Worm (Caenorhabditis elegans) whole organism, young adult: ENCODE results near the gene aex-4.
A peak's percentile ranks its signal among the peaks of the same experiment; 100 is the strongest.

Source experiments
- B0019.2 ChIP-seq: fragments of 200-800 bp; sonication (Bioruptor generic); conservative IDR thresholded peaks from 2 replicates; pipeline ENCODE4 v1.3.6; 2022; ENCODE audit warnings: missing genetic modification reagents, missing genetic modification characterization, missing compliant biosample characterization
- C06A6.2 ChIP-seq: fragments of 200-800 bp; sonication (Bioruptor generic); conservative IDR thresholded peaks from 2 replicates; pipeline ENCODE4 v1.3.6; 2022; ENCODE audit warnings: missing genetic modification characterization, missing compliant biosample characterization
- F10E7.11 ChIP-seq: sonication (generic microtip); optimal IDR thresholded peaks from 2 replicates; lab custom pipeline; 2017; ENCODE audit warnings: mild to moderate bottlenecking, missing genetic modification characterization, moderate library complexity, missing compliant biosample characterization
- F33H1.4 ChIP-seq: fragments of 200-800 bp; sonication (Bioruptor generic); IDR thresholded peaks from 2 replicates; pipeline ENCODE4 v1.3.6; 2022; ENCODE audit warnings: missing genetic modification reagents, missing genetic modification characterization, missing compliant biosample characterization
- K11D2.4 ChIP-seq: fragments of 200-800 bp; sonication (Bioruptor generic); IDR thresholded peaks from 2 replicates; pipeline ENCODE4 v1.3.6; 2022; ENCODE audit warnings: missing genetic modification reagents, missing genetic modification characterization, missing compliant biosample characterization
- K12H6.12 ChIP-seq: fragments of 200-800 bp; sonication (Bioruptor generic); optimal IDR thresholded peaks from 2 replicates; lab custom pipeline; 2018; ENCODE audit warnings: mild to moderate bottlenecking, missing genetic modification characterization, missing compliant biosample characterization
- T07F8.4 ChIP-seq: sonication (generic microtip); optimal IDR thresholded peaks from 2 replicates; lab custom pipeline; 2016; ENCODE audit warnings: mild to moderate bottlenecking, missing genetic modification characterization, moderate library complexity, missing compliant biosample characterization
- T26A5.8 ChIP-seq: sonication (generic microtip); optimal IDR thresholded peaks from 2 replicates; lab custom pipeline; 2016; ENCODE audit warnings: missing genetic modification characterization, missing compliant biosample characterization
- Y53F4B.3 ChIP-seq: fragments of 200-800 bp; sonication (Bioruptor generic); IDR thresholded peaks from 2 replicates; pipeline ENCODE4 v1.3.6; 2022; ENCODE audit warnings: missing genetic modification reagents, missing genetic modification characterization, missing compliant biosample characterization
- Y79H2A.3 ChIP-seq: fragments of 200-800 bp; sonication (Bioruptor generic); conservative IDR thresholded peaks from 2 replicates; pipeline ENCODE4 v1.3.6; 2022; ENCODE audit warnings: missing genetic modification reagents, missing genetic modification characterization, missing compliant biosample characterization
- ama-1 ChIP-seq, 3 experiments: fragments of 150-350 bp in 1 of 3; sonication (generic microtip) in 2 of 3; optimal IDR thresholded peaks; 2 replicates each; lab custom pipeline; 2014 to 2018; ENCODE audit warnings: missing biosample characterization in 2 of 3, missing genetic modification characterization in 2 of 3, missing genetic modification reagents in 2 of 3
- aptf-2 ChIP-seq: fragments of 200-800 bp; sonication (Bioruptor generic); conservative IDR thresholded peaks from 2 replicates; pipeline ENCODE4 v1.3.6; 2022; ENCODE audit warnings: missing genetic modification reagents, missing genetic modification characterization, missing compliant biosample characterization
- athp-1 ChIP-seq: sonication (generic microtip); optimal IDR thresholded peaks from 2 replicates; lab custom pipeline; 2017; ENCODE audit warnings: mild to moderate bottlenecking, missing genetic modification characterization, missing compliant biosample characterization
- attf-3 ChIP-seq: fragments of 200-800 bp; sonication (Bioruptor generic); conservative IDR thresholded peaks from 2 replicates; pipeline ENCODE4 v1.3.6; 2022; ENCODE audit warnings: missing genetic modification reagents, missing genetic modification characterization, missing compliant biosample characterization
- attf-5 ChIP-seq: fragments of 200-800 bp; sonication (Bioruptor generic); optimal IDR thresholded peaks from 2 replicates; lab custom pipeline; 2018; ENCODE audit warnings: mild to moderate bottlenecking, missing genetic modification characterization, missing compliant biosample characterization
- ccch-3 ChIP-seq: fragments of 200-800 bp; sonication (Bioruptor generic); optimal IDR thresholded peaks from 2 replicates; lab custom pipeline; 2018; ENCODE audit warnings: mild to moderate bottlenecking, missing genetic modification characterization, missing compliant biosample characterization
- cebp-1 ChIP-seq, 2 experiments: fragments of 200-800 bp in 1 of 2; sonication (Bioruptor generic) in 1 of 2; sonication (generic microtip) in 1 of 2; IDR thresholded peaks in 1 of 2; optimal IDR thresholded peaks in 1 of 2; 2 replicates each; pipeline versions ENCODE4 v1.3.6 to Lab custom; 2017 to 2022; ENCODE audit warnings: missing compliant biosample characterization in 2 of 2, missing genetic modification characterization in 2 of 2, mild to moderate bottlenecking in 1 of 2, missing genetic modification reagents in 1 of 2, moderate library complexity in 1 of 2
- ceh-27 ChIP-seq: fragments of 200-800 bp; sonication (Bioruptor generic); optimal IDR thresholded peaks from 2 replicates; lab custom pipeline; 2018; ENCODE audit warnings: mild to moderate bottlenecking, missing genetic modification characterization, moderate library complexity, missing compliant biosample characterization
- ceh-58 ChIP-seq: fragments of 200-800 bp; sonication (Bioruptor generic); IDR thresholded peaks from 2 replicates; pipeline ENCODE4 v1.3.6; 2022; ENCODE audit warnings: missing genetic modification characterization, missing compliant biosample characterization
- ceh-91 ChIP-seq: fragments of 200-800 bp; sonication (Bioruptor generic); IDR thresholded peaks from 2 replicates; pipeline ENCODE4 v1.3.6; 2022; ENCODE audit warnings: missing genetic modification reagents, missing genetic modification characterization, missing compliant biosample characterization
- chd-7 ChIP-seq: sonication (generic microtip); optimal IDR thresholded peaks from 2 replicates; lab custom pipeline; 2016; ENCODE audit warnings: mild to moderate bottlenecking, missing genetic modification characterization, moderate library complexity, missing compliant biosample characterization
- die-1 ChIP-seq: sonication (generic microtip); optimal IDR thresholded peaks from 2 replicates; lab custom pipeline; 2016; ENCODE audit warnings: missing genotype, mild to moderate bottlenecking, missing genetic modification characterization, missing compliant biosample characterization
- egrh-3 ChIP-seq: fragments of 200-800 bp; sonication (Bioruptor generic); IDR thresholded peaks from 2 replicates; pipeline ENCODE4 v1.3.6; 2022; ENCODE audit warnings: missing genetic modification reagents, missing genetic modification characterization, missing compliant biosample characterization
- fkh-3 ChIP-seq: sonication (generic microtip); optimal IDR thresholded peaks from 2 replicates; lab custom pipeline; 2016; ENCODE audit warnings: mild to moderate bottlenecking, missing genetic modification characterization, missing compliant biosample characterization
- him-1 ChIP-seq: sonication (generic microtip); optimal IDR thresholded peaks from 2 replicates; lab custom pipeline; 2016; ENCODE audit warnings: missing genotype, missing genetic modification reagents, missing genetic modification characterization, missing compliant biosample characterization
- hlh-26 ChIP-seq: fragments of 200-800 bp; sonication (Bioruptor generic); conservative IDR thresholded peaks from 2 replicates; pipeline ENCODE4 v1.3.6; 2022; ENCODE audit warnings: missing genetic modification reagents, missing genetic modification characterization, missing compliant biosample characterization
- hmg-1.2 ChIP-seq: fragments of 200-800 bp; sonication (Bioruptor generic); IDR thresholded peaks from 2 replicates; pipeline ENCODE4 v1.3.6; 2022; ENCODE audit warnings: missing genetic modification reagents, missing genetic modification characterization, missing compliant biosample characterization
- hmg-20 ChIP-seq: fragments of 200-800 bp; sonication (Bioruptor generic); IDR thresholded peaks from 2 replicates; pipeline ENCODE4 v1.3.6; 2022; ENCODE audit warnings: missing genetic modification reagents, missing genetic modification characterization, missing compliant biosample characterization
- lag-1 ChIP-seq: fragments of 200-800 bp; sonication (Bioruptor generic); IDR thresholded peaks from 2 replicates; pipeline ENCODE4 v1.3.6; 2022; ENCODE audit warnings: missing genetic modification reagents, missing genetic modification characterization, missing compliant biosample characterization
- let-526 ChIP-seq: fragments of 200-800 bp; sonication (Bioruptor generic); IDR thresholded peaks from 2 replicates; pipeline ENCODE4 v1.3.6; 2022; ENCODE audit warnings: missing genetic modification reagents, missing genetic modification characterization, missing compliant biosample characterization
- lin-26 ChIP-seq: fragments of 200-800 bp; sonication (Bioruptor generic); IDR thresholded peaks from 2 replicates; pipeline ENCODE4 v1.3.6; 2022; ENCODE audit warnings: missing genetic modification reagents, missing genetic modification characterization, missing compliant biosample characterization
- lir-1 ChIP-seq: fragments of 200-800 bp; sonication (Bioruptor generic); conservative IDR thresholded peaks from 2 replicates; pipeline ENCODE4 v1.3.6; 2022; ENCODE audit warnings: missing genetic modification reagents, missing genetic modification characterization, missing compliant biosample characterization
- madf-3 ChIP-seq: fragments of 200-800 bp; sonication (Bioruptor generic); IDR thresholded peaks from 2 replicates; pipeline ENCODE4 v1.3.6; 2022; ENCODE audit warnings: missing genetic modification reagents, missing genetic modification characterization, missing compliant biosample characterization
- mcd-1 ChIP-seq: fragments of 200-800 bp; sonication (Bioruptor generic); IDR thresholded peaks from 2 replicates; pipeline ENCODE4 v1.3.6; 2022; ENCODE audit warnings: missing genetic modification reagents, missing genetic modification characterization, missing compliant biosample characterization
- mxl-1 ChIP-seq: sonication (generic microtip); optimal IDR thresholded peaks from 2 replicates; lab custom pipeline; 2016; ENCODE audit warnings: missing genetic modification characterization, missing compliant biosample characterization
- nfyb-1 ChIP-seq: fragments of 200-800 bp; sonication (Bioruptor generic); IDR thresholded peaks from 2 replicates; pipeline ENCODE4 v1.3.6; 2022; ENCODE audit warnings: missing genetic modification reagents, missing genetic modification characterization, missing compliant biosample characterization
- pbrm-1 ChIP-seq: fragments of 200-800 bp; sonication (Bioruptor generic); IDR thresholded peaks from 2 replicates; pipeline ENCODE4 v1.3.6; 2022; ENCODE audit warnings: missing genetic modification reagents, missing genetic modification characterization, missing compliant biosample characterization
- pha-4 ChIP-seq: fragments of 150-350 bp; sonication (generic microtip); optimal IDR thresholded peaks from 2 replicates; lab custom pipeline; 2014; ENCODE audit warnings: missing biosample characterization, missing genetic modification reagents, missing genetic modification characterization
- rpc-1 ChIP-seq, 2 experiments: fragments of 150-350 bp in 1 of 2; sonication (generic microtip) in 1 of 2; optimal IDR thresholded peaks; 2 replicates each; lab custom pipeline; 2014 to 2018; ENCODE audit warnings: missing biosample characterization in 1 of 2, missing genetic modification characterization in 1 of 2, missing genetic modification reagents in 1 of 2, missing genotype in 1 of 2
- sdz-38 ChIP-seq: sonication (generic microtip); optimal IDR thresholded peaks from 2 replicates; lab custom pipeline; 2016; ENCODE audit warnings: missing genotype, missing genetic modification characterization, missing compliant biosample characterization
- snpc-1.3 ChIP-seq: sonication (generic microtip); optimal IDR thresholded peaks from 2 replicates; lab custom pipeline; 2017; ENCODE audit warnings: missing genetic modification characterization, mild to moderate bottlenecking, missing compliant biosample characterization, antibody characterized with exemption, moderate library complexity, missing genotype, missing genetic modification reagents; ENCODE audit not compliant: insufficient read depth
- tbp1 ChIP-seq: fragments of 200-800 bp; sonication (Bioruptor generic); optimal IDR thresholded peaks from 2 replicates; lab custom pipeline; 2018; ENCODE audit warnings: mild to moderate bottlenecking, missing genetic modification characterization, missing compliant biosample characterization
- unc-130 ChIP-seq: sonication (generic microtip); optimal IDR thresholded peaks from 2 replicates; lab custom pipeline; 2016; ENCODE audit warnings: missing genetic modification reagents, missing genetic modification characterization, missing compliant biosample characterization
- zfh-2 ChIP-seq: fragments of 200-800 bp; sonication (Bioruptor generic); conservative IDR thresholded peaks from 2 replicates; pipeline ENCODE4 v1.3.6; 2022; ENCODE audit warnings: missing genetic modification reagents, missing genetic modification characterization, missing compliant biosample characterization
- ztf-26 ChIP-seq: sonication (generic microtip); optimal IDR thresholded peaks from 2 replicates; lab custom pipeline; 2017; ENCODE audit warnings: missing genetic modification characterization, missing compliant biosample characterization
- ztf-28 ChIP-seq: fragments of 200-800 bp; sonication (Bioruptor generic); IDR thresholded peaks from 2 replicates; pipeline ENCODE4 v1.3.6; 2022; ENCODE audit warnings: missing genetic modification reagents, missing genetic modification characterization, missing compliant biosample characterization
- ztf-6 ChIP-seq: fragments of 200-800 bp; sonication (Bioruptor generic); IDR thresholded peaks from 2 replicates; pipeline ENCODE4 v1.3.6; 2022; ENCODE audit warnings: missing genetic modification reagents, missing genetic modification characterization, missing compliant biosample characterization

Gene aex-4

ce11 chrX:3694172-3694571, 34.9 kb upstream of the aex-4 start:
- peak; percentile 30; the same call in 1 of the 2 replicates for TF ChIP-seq mcd-1 (GFP tag; lab: Robert Waterston, UW)
- peak; percentile 40 for TF ChIP-seq tbp1 (GFP tag; lab: Kevin White, UChicago)
- no peak for TF ChIP-seq let-526 (GFP tag; lab: Robert Waterston, UW)
- TF ChIP-seq sdz-38: no peak
- TF ChIP-seq hmg-20 (GFP tag; lab: Robert Waterston, UW): no peak
- TF ChIP-seq die-1: peak; percentile 26
- no peak for TF ChIP-seq C06A6.2
- no peak for TF ChIP-seq ztf-6 (GFP tag; lab: Robert Waterston, UW)
- TF ChIP-seq ama-1 (optimal IDR thresholded peaks at IDR 0.05; lab: Kevin White, UChicago): no peak
- TF ChIP-seq ama-1 (GFP tag; optimal IDR thresholded peaks at IDR 0.05; lab: Kevin White, UChicago): no peak
- no peak for TF ChIP-seq attf-3
- TF ChIP-seq ztf-26: peak; percentile 8
- TF ChIP-seq T26A5.8: no peak
- TF ChIP-seq cebp-1 (GFP tag; IDR thresholded peaks at IDR 0.05; lab: Robert Waterston, UW): 0 out of 2 replicates have a peak, but pooled peaks have one; percentile 15
- peak; percentile 64 for TF ChIP-seq cebp-1 (tag; optimal IDR thresholded peaks at IDR 0.05; lab: Kevin White, UChicago)
- no peak for TF ChIP-seq F33H1.4 (GFP tag; lab: Robert Waterston, UW)
- peak; percentile 92 for TF ChIP-seq lir-1 (GFP tag; lab: Robert Waterston, UW)
- TF ChIP-seq K12H6.12 (tag; lab: Kevin White, UChicago): peak; percentile 59
- peak; percentile 52 for TF ChIP-seq nfyb-1 (GFP tag; lab: Robert Waterston, UW)
- no peak for TF ChIP-seq B0019.2 (GFP tag; lab: Robert Waterston, UW)
- TF ChIP-seq egrh-3: peak; percentile 24; the same call in 1 of the 2 replicates
- TF ChIP-seq hmg-1.2 (GFP tag; lab: Robert Waterston, UW): peak; percentile 59; the same call in 1 of the 2 replicates
- no peak for TF ChIP-seq rpc-1 (optimal IDR thresholded peaks at IDR 0.05; lab: Kevin White, UChicago)
- TF ChIP-seq rpc-1 (tag; optimal IDR thresholded peaks at IDR 0.05; lab: Kevin White, UChicago): no peak
- TF ChIP-seq snpc-1.3 (tag; lab: Kevin White, UChicago): no peak
- TF ChIP-seq unc-130 (GFP tag; lab: Kevin White, UChicago): no peak
- TF ChIP-seq lag-1 (GFP tag; lab: Robert Waterston, UW): no peak
- no peak for TF ChIP-seq F10E7.11 (tag; lab: Kevin White, UChicago)
- TF ChIP-seq attf-5 (GFP tag; lab: Kevin White, UChicago): peak; percentile 49
- TF ChIP-seq pha-4 (tag; lab: Kevin White, UChicago): no peak
- 0 out of 2 replicates have a peak, but pooled peaks have one; percentile 10 for TF ChIP-seq madf-3 (GFP tag; lab: Robert Waterston, UW)
- TF ChIP-seq aptf-2 (GFP tag; lab: Robert Waterston, UW): 0 out of 2 replicates have a peak, but pooled peaks have one; percentile 52
- no peak for TF ChIP-seq T07F8.4 (tag; lab: Kevin White, UChicago)
- TF ChIP-seq him-1 (tag; lab: Kevin White, UChicago): no peak
- TF ChIP-seq ztf-28 (GFP tag; lab: Robert Waterston, UW): no peak
- TF ChIP-seq ceh-27 (GFP tag; lab: Kevin White, UChicago): peak; percentile 60
- TF ChIP-seq ccch-3 (GFP tag; lab: Kevin White, UChicago): no peak
- peak; percentile 15 for TF ChIP-seq athp-1 (tag; lab: Kevin White, UChicago)
- peak; percentile 45; the same call in 1 of the 2 replicates for TF ChIP-seq pbrm-1
- TF ChIP-seq K11D2.4 (GFP tag; lab: Robert Waterston, UW): peak; percentile 63; the same call in 1 of the 2 replicates
- peak; percentile 77 for TF ChIP-seq chd-7 (tag; lab: Kevin White, UChicago)
- no peak for TF ChIP-seq Y79H2A.3 (GFP tag; lab: Robert Waterston, UW)
- TF ChIP-seq zfh-2 (GFP tag; lab: Robert Waterston, UW): peak; percentile 67; the same call in 1 of the 2 replicates
- no peak for TF ChIP-seq Y53F4B.3
- no peak for TF ChIP-seq hlh-26
- no peak for TF ChIP-seq ceh-58
- peak; percentile 61; the same call in 1 of the 2 replicates for TF ChIP-seq lin-26 (GFP tag; lab: Robert Waterston, UW)
- no peak for TF ChIP-seq ceh-91 (GFP tag; lab: Robert Waterston, UW)
- TF ChIP-seq mxl-1: no peak
- TF ChIP-seq fkh-3 (tag; lab: Kevin White, UChicago): no peak
